Worm (Caenorhabditis elegans): Measurements from ENCODE around the gene fbxa-153.

fbxa-153 gene

ce11 chrV:15563477-15563876, 46.7 kb downstream of the fbxa-153 start:
- TF ChIP-seq tra-4 (tag; optimal IDR thresholded peaks at IDR 0.05) (no peak), scrt-1 (GFP tag; IDR thresholded peaks at IDR 0.05) (no peak), tbx-37 (GFP tag; conservative IDR thresholded peaks at IDR 0.05) (no peak), sea-1 (GFP tag; conservative IDR thresholded peaks at IDR 0.05) (no peak), ceh-13 (GFP tag; optimal IDR thresholded peaks at IDR 0.05) (no peak), aly-1 (tag; optimal IDR thresholded peaks at IDR 0.05) (no peak), ama-1 (optimal IDR thresholded peaks at IDR 0.05) (no peak), B0310.2 (tag; optimal IDR thresholded peaks at IDR 0.05) (no peak)

- TF ChIP-seq F13C5.2 (tag; optimal IDR thresholded peaks at IDR 0.05) (no peak), tbx-11 (GFP tag; IDR thresholded peaks at IDR 0.05) (no peak), hmg-4 (GFP tag; optimal IDR thresholded peaks at IDR 0.05) (no peak), tra-4 (tag; optimal IDR thresholded peaks at IDR 0.05) (no peak), hnd-1 (tag; optimal IDR thresholded peaks at IDR 0.05) (no peak), ets-7 (tag; optimal IDR thresholded peaks at IDR 0.05) (no peak), ceh-13 (GFP tag; optimal IDR thresholded peaks at IDR 0.05) (no peak), flt-1 (GFP tag; IDR thresholded peaks at IDR 0.05) (no peak)
These were observed 47.6 kb downstream of the fbxa-153 start for ce11 chrV:15562541-15562940.

ce11 chrV:15559729-15560128, 50.5 kb downstream of the fbxa-153 start:
- TF ChIP-seq sea-1 (GFP tag; conservative IDR thresholded peaks at IDR 0.05) (no peak), ets-7 (tag; optimal IDR thresholded peaks at IDR 0.05) (no peak), aly-1 (tag; optimal IDR thresholded peaks at IDR 0.05) (no peak), pes-1 (GFP tag; IDR thresholded peaks at IDR 0.05) (no peak), hnd-1 (tag; optimal IDR thresholded peaks at IDR 0.05) (no peak), ceh-13 (GFP tag; optimal IDR thresholded peaks at IDR 0.05) (no peak)

ce11 chrV:15559047-15559446, 51.1 kb downstream of the fbxa-153 start, which contains the start of gene acr-18:
Gene acr-18 (minus strand): TSS chrV:15559147.
- TF ChIP-seq ama-1 (optimal IDR thresholded peaks at IDR 0.05): no peak
- no peak for TF ChIP-seq hmg-4 (GFP tag; optimal IDR thresholded peaks at IDR 0.05)

All from whole organism, early embryonic.